Worm (Caenorhabditis elegans): ENCODE measurements around the gene T19D7.6.

The T19D7.6 gene

DNA sequence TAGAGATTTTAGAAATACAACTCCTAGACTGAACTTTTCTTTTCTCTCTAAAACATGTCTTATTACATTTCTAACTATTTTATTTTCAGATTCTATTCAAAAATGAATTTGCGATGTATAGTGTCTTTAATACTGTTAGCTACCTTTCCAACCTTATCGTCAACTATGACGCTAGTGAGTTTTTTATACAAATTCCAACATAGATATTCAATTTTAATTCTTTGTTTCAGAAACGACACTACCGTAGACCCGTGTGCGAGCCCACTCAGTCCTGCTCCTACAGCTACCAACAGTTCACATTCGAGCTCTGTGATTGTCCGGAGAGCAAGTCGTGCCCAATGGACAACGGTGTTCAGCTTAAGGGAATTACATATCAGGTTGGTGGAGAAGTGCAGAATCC lies 41.5 kb downstream of the T19D7.6 start, which contains the start of gene M6.4:
Gene M6.4, plus strand, starts transcription at position 55 of the 400 bp plus-strand sequence.
- no peak for TF ChIP-seq snpc-4 (tag; optimal IDR thresholded peaks at IDR 0.05)
- TF ChIP-seq elt-1 (tag; optimal IDR thresholded peaks at IDR 0.05): no peak
- TF ChIP-seq elt-3 (tag; optimal IDR thresholded peaks at IDR 0.05): no peak
- TF ChIP-seq egl-5 (tag; optimal IDR thresholded peaks at IDR 0.05): no peak
- TF ChIP-seq nhr-25 (tag; optimal IDR thresholded peaks at IDR 0.05): no peak
- no peak for TF ChIP-seq jun-1 (tag; optimal IDR thresholded peaks at IDR 0.05)
- no peak for TF ChIP-seq sea-2 (GFP tag; optimal IDR thresholded peaks at IDR 0.05)
- no peak for TF ChIP-seq ceh-16 (tag; optimal IDR thresholded peaks at IDR 0.05)
- no peak for TF ChIP-seq ceh-28 (tag; optimal IDR thresholded peaks at IDR 0.05)
- TF ChIP-seq mdl-1 (tag; optimal IDR thresholded peaks at IDR 0.05): no peak
- no peak for TF ChIP-seq lin-39 (tag; optimal IDR thresholded peaks at IDR 0.05)
- TF ChIP-seq fkh-10 (GFP tag; optimal IDR thresholded peaks at IDR 0.05): no peak
- TF ChIP-seq daf-12 (tag; optimal IDR thresholded peaks at IDR 0.05): no peak
- TF ChIP-seq ztf-11 (tag; optimal IDR thresholded peaks at IDR 0.05): no peak

ce11 chrX:621688-622087 lies 48.9 kb downstream of the T19D7.6 start:
- TF ChIP-seq ceh-82 (tag; optimal IDR thresholded peaks at IDR 0.05) (no peak), pqm-1 (tag; optimal IDR thresholded peaks at IDR 0.05) (no peak), eor-1 (tag; optimal IDR thresholded peaks at IDR 0.05) (no peak), nhr-237 (tag; optimal IDR thresholded peaks at IDR 0.05) (no peak), nhr-76 (tag; optimal IDR thresholded peaks at IDR 0.05) (no peak), ceh-28 (tag; optimal IDR thresholded peaks at IDR 0.05) (no peak), fos-1 (tag; optimal IDR thresholded peaks at IDR 0.05) (no peak), jun-1 (tag; optimal IDR thresholded peaks at IDR 0.05) (no peak), snpc-4 (tag; optimal IDR thresholded peaks at IDR 0.05) (no peak), nhr-77 (tag; optimal IDR thresholded peaks at IDR 0.05) (no peak), fkh-10 (GFP tag; optimal IDR thresholded peaks at IDR 0.05) (no peak), ama-1 (optimal IDR thresholded peaks at IDR 0.05) (no peak), hmg-11 (tag; optimal IDR thresholded peaks at IDR 0.05) (no peak), mdl-1 (tag; optimal IDR thresholded peaks at IDR 0.05) (no peak), ceh-16 (tag; optimal IDR thresholded peaks at IDR 0.05) (no peak), elt-2 (tag; optimal IDR thresholded peaks at IDR 0.05) (no peak)

DNA sequence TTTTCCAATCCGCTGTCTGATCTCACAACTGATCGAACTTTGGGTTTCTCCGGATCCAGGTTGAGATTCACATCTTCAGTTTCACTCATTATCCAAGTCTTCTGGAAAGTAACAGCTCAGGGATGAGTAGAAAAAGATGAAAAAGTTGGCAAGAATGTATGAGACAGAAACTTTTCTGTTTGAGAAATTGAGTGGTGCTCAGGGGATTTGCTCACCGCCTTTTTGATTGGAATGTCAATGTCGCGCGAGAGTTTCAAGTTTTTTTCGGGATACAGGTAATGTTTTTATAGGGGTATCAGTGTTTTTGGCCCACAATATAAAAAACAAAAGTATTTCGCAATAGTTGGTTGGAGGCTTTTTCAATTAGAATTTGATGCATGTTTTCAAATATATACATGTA lies 49.4 kb downstream of the T19D7.6 start, which contains the start of gene unc-96:
Gene unc-96, minus strand, starts transcription at position 101 of the 400 bp plus-strand sequence.
- no peak for TF ChIP-seq egl-27 (tag; optimal IDR thresholded peaks at IDR 0.05)
- TF ChIP-seq ceh-16 (tag; optimal IDR thresholded peaks at IDR 0.05): no peak
- no peak for TF ChIP-seq ztf-4 (tag; optimal IDR thresholded peaks at IDR 0.05)
- no peak for TF ChIP-seq ceh-28 (tag; optimal IDR thresholded peaks at IDR 0.05)
- no peak for TF ChIP-seq fos-1 (tag; optimal IDR thresholded peaks at IDR 0.05)

All from whole organism, L3 larva.